Worm (Caenorhabditis elegans): ENCODE results near the gene F12F6.1.

DNA sequence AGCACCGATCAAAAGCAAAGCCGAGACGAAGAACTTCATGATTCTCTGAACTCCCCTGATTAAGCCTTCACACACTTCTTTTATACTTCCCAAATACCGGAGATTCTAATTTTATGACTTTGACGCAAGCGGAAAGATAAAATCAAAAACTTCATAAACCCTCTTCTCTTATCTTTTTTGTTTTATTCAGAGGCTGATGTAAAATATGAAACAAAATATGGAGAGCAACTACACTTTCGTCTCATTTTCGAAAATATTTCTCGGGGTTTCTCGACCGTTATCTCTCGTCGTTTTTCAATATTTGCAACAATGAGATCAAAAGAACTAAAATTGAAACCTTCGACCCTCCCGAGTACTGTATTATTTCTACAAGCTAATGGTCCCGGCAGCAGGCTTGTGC lies 39.3 kb downstream of the F12F6.1 start, which contains the start of gene lys-4:
- TF ChIP-seq jun-1 (tag; optimal IDR thresholded peaks at IDR 0.05) (peak; percentile 39), egl-27 (tag; optimal IDR thresholded peaks at IDR 0.05) (no peak), lin-15B (tag; optimal IDR thresholded peaks at IDR 0.05) (no peak), zip-4 (GFP tag; optimal IDR thresholded peaks at IDR 0.05) (no peak)

All from whole organism, L1 larva.